Worm (Caenorhabditis elegans) whole organism, young adult: Measurements from ENCODE around the gene C27D8.2.

Experiments used
- Y56A3A.18 ChIP-seq: fragments of 200-800 bp; sonication (Bioruptor generic); IDR thresholded peaks from 2 replicates; pipeline ENCODE4 v1.3.6; 2022; ENCODE audit warnings: missing genetic modification reagents, missing genetic modification characterization, missing compliant biosample characterization
- Y67H2A.10 ChIP-seq: fragments of 200-800 bp; sonication (Bioruptor generic); conservative IDR thresholded peaks from 2 replicates; pipeline ENCODE4 v1.3.6; 2022; ENCODE audit warnings: missing genetic modification reagents, missing genetic modification characterization, missing compliant biosample characterization
- aptf-2 ChIP-seq: fragments of 200-800 bp; sonication (Bioruptor generic); conservative IDR thresholded peaks from 2 replicates; pipeline ENCODE4 v1.3.6; 2022; ENCODE audit warnings: missing genetic modification reagents, missing genetic modification characterization, missing compliant biosample characterization
- ceh-58 ChIP-seq: fragments of 200-800 bp; sonication (Bioruptor generic); IDR thresholded peaks from 2 replicates; pipeline ENCODE4 v1.3.6; 2022; ENCODE audit warnings: missing genetic modification characterization, missing compliant biosample characterization
- him-1 ChIP-seq: sonication (generic microtip); optimal IDR thresholded peaks from 2 replicates; lab custom pipeline; 2016; ENCODE audit warnings: missing genotype, missing genetic modification reagents, missing genetic modification characterization, missing compliant biosample characterization
- lag-1 ChIP-seq: fragments of 200-800 bp; sonication (Bioruptor generic); IDR thresholded peaks from 2 replicates; pipeline ENCODE4 v1.3.6; 2022; ENCODE audit warnings: missing genetic modification reagents, missing genetic modification characterization, missing compliant biosample characterization
- lsy-27 ChIP-seq: sonication (generic microtip); optimal IDR thresholded peaks from 2 replicates; lab custom pipeline; 2017; ENCODE audit warnings: missing genetic modification characterization, mild to moderate bottlenecking, missing compliant biosample characterization, antibody characterized with exemption, missing genotype, borderline replicate concordance; ENCODE audit not compliant: insufficient read depth
- nfya-2 ChIP-seq: fragments of 200-800 bp; sonication (Bioruptor generic); IDR thresholded peaks from 2 replicates; pipeline ENCODE4 v1.3.6; 2022; ENCODE audit warnings: missing genetic modification reagents, missing genetic modification characterization, missing compliant biosample characterization
- nhr-80 ChIP-seq: sonication (generic microtip); optimal IDR thresholded peaks from 2 replicates; lab custom pipeline; 2016; ENCODE audit warnings: missing genetic modification characterization, missing compliant biosample characterization
- pbrm-1 ChIP-seq: fragments of 200-800 bp; sonication (Bioruptor generic); IDR thresholded peaks from 2 replicates; pipeline ENCODE4 v1.3.6; 2022; ENCODE audit warnings: missing genetic modification reagents, missing genetic modification characterization, missing compliant biosample characterization
- snpc-3.4 ChIP-seq: sonication (generic microtip); optimal IDR thresholded peaks from 2 replicates; lab custom pipeline; 2017; ENCODE audit warnings: missing genetic modification characterization, mild to moderate bottlenecking, missing compliant biosample characterization, antibody characterized with exemption, moderate library complexity, missing genotype, missing genetic modification reagents
- unc-62 ChIP-seq: fragments of 150-350 bp; optimal IDR thresholded peaks from 2 replicates; lab custom pipeline; 2014; ENCODE audit warnings: missing biosample characterization, missing genetic modification reagents, missing genetic modification characterization

- TF ChIP-seq Y56A3A.18 (GFP tag; lab: Robert Waterston, UW) = no peak
- TF ChIP-seq lsy-27 (tag; lab: Kevin White, UChicago) = no peak
- no peak for TF ChIP-seq snpc-3.4 (tag; lab: Kevin White, UChicago)
- no peak for TF ChIP-seq him-1 (tag; lab: Kevin White, UChicago)
- no peak for TF ChIP-seq nfya-2 (GFP tag; lab: Robert Waterston, UW)
- TF ChIP-seq ceh-58 = no peak
- TF ChIP-seq nhr-80 (tag; lab: Kevin White, UChicago) = no peak
- TF ChIP-seq unc-62 = no peak
- TF ChIP-seq pbrm-1 (GFP tag; lab: Robert Waterston, UW) = no peak
- no peak for TF ChIP-seq lag-1
- no peak for TF ChIP-seq aptf-2
- no peak for TF ChIP-seq Y67H2A.10 (GFP tag; lab: Robert Waterston, UW)
Observed at ce11 chrIV:12711644-12712043, 627 bp downstream of the C27D8.2 start, which contains the start of gene C27D8.3.
